Fruit fly (Drosophila melanogaster) whole organism, embryonic: ENCODE results near the gene twf.
A peak's percentile ranks its signal among the peaks of the same experiment; 100 is the strongest.

Source experiments
- Antp ChIP-seq: fragments of 200-800 bp; sonication (Bioruptor generic); optimal IDR thresholded peaks from 3 replicates; lab custom pipeline; 2016; ENCODE audit warnings: missing biosample characterization, missing genetic modification characterization
- Awh ChIP-seq: fragments of 200-800 bp; sonication (Bioruptor generic); IDR thresholded peaks from 2 replicates; pipeline ENCODE4, ENCODE4 v1.3.6; 2022; ENCODE audit warnings: missing biosample characterization, missing genetic modification characterization
- CG10543 ChIP-seq: fragments of 200-800 bp; sonication (Bioruptor generic); optimal IDR thresholded peaks from 3 replicates; lab custom pipeline; 2017; ENCODE audit warnings: missing biosample characterization, mild to moderate bottlenecking, missing genetic modification characterization, moderate library complexity
- CG11456 ChIP-seq: fragments of 200-800 bp; sonication (Bioruptor generic); IDR thresholded peaks from 3 replicates; pipeline ENCODE4 v1.3.6; 2022; ENCODE audit warnings: missing biosample characterization, missing genetic modification characterization
- CG11560 ChIP-seq: fragments of 200-800 bp; sonication (Bioruptor generic); IDR thresholded peaks from 3 replicates; pipeline ENCODE4 v1.3.6; 2022; ENCODE audit warnings: missing biosample characterization, missing genetic modification characterization
- CG12942 ChIP-seq: fragments of 200-800 bp; sonication (Bioruptor generic); optimal IDR thresholded peaks from 3 replicates; lab custom pipeline; 2016; ENCODE audit warnings: missing biosample characterization, missing genetic modification characterization
- CG13287 ChIP-seq: fragments of 200-800 bp; sonication (Bioruptor generic); IDR thresholded peaks from 2 replicates; pipeline ENCODE4 v1.3.6; 2022; ENCODE audit warnings: missing biosample characterization, missing genetic modification characterization; ENCODE audit not compliant: partially characterized antibody
- CG13624 ChIP-seq: fragments of 200-800 bp; sonication (Bioruptor generic); optimal IDR thresholded peaks from 2 replicates; lab custom pipeline; 2016; ENCODE audit warnings: missing biosample characterization, missing genetic modification characterization
- CG14014 ChIP-seq: fragments of 200-800 bp; sonication (Bioruptor generic); IDR thresholded peaks from 2 replicates; pipeline ENCODE4 v1.3.6; 2022; ENCODE audit warnings: missing biosample characterization, missing genetic modification characterization
- CG14965 ChIP-seq: fragments of 200-800 bp; sonication (Bioruptor generic); optimal IDR thresholded peaks from 2 replicates; lab custom pipeline; 2016; ENCODE audit warnings: missing biosample characterization, missing genetic modification characterization, borderline replicate concordance
- CG2889 ChIP-seq: fragments of 200-800 bp; sonication (Bioruptor generic); IDR thresholded peaks from 3 replicates; pipeline ENCODE4 v1.3.6; 2022; ENCODE audit warnings: missing biosample characterization, missing genetic modification characterization
- CG31388 ChIP-seq: fragments of 200-800 bp; sonication (Bioruptor generic); optimal IDR thresholded peaks from 2 replicates; lab custom pipeline; 2016; ENCODE audit warnings: missing biosample characterization, missing genetic modification characterization
- CG3163 ChIP-seq: fragments of 200-800 bp; sonication (Bioruptor generic); optimal IDR thresholded peaks from 3 replicates; lab custom pipeline; 2016; ENCODE audit warnings: missing biosample characterization, missing genetic modification characterization
- CG3995 ChIP-seq: fragments of 200-800 bp; sonication (Bioruptor generic); optimal IDR thresholded peaks from 3 replicates; lab custom pipeline; 2016; ENCODE audit warnings: missing biosample characterization, missing genetic modification characterization
- CG4424 ChIP-seq: fragments of 200-800 bp; sonication (Bioruptor generic); optimal IDR thresholded peaks from 3 replicates; lab custom pipeline; 2016; ENCODE audit warnings: missing biosample characterization, missing genetic modification characterization
- CG4617 ChIP-seq: fragments of 200-800 bp; sonication (Bioruptor generic); optimal IDR thresholded peaks from 3 replicates; lab custom pipeline; 2016; ENCODE audit warnings: missing biosample characterization, missing genetic modification characterization, borderline replicate concordance
- CG6254 ChIP-seq: fragments of 200-800 bp; sonication (Bioruptor generic); optimal IDR thresholded peaks from 3 replicates; lab custom pipeline; 2017; ENCODE audit warnings: mild to moderate bottlenecking, missing biosample characterization, missing genetic modification reagents, missing genetic modification characterization
- CG6654 ChIP-seq: fragments of 200-800 bp; sonication (Bioruptor generic); optimal IDR thresholded peaks from 2 replicates; lab custom pipeline; 2017; ENCODE audit warnings: missing biosample characterization, mild to moderate bottlenecking, missing genetic modification characterization
- CG7786 ChIP-seq: fragments of 200-800 bp; sonication (Bioruptor generic); optimal IDR thresholded peaks from 2 replicates; lab custom pipeline; 2016; ENCODE audit warnings: missing biosample characterization, missing genetic modification characterization
- CG7963 ChIP-seq: fragments of 200-800 bp; sonication (Bioruptor generic); IDR thresholded peaks from 3 replicates; pipeline ENCODE4 v1.3.6; 2022; ENCODE audit warnings: missing biosample characterization, missing genetic modification characterization; ENCODE audit not compliant: partially characterized antibody
- CG9609 ChIP-seq: fragments of 200-800 bp; sonication (Bioruptor generic); optimal IDR thresholded peaks from 3 replicates; lab custom pipeline; 2016; ENCODE audit warnings: missing biosample characterization, missing genetic modification characterization
- CG9876 ChIP-seq: fragments of 200-800 bp; sonication (Bioruptor generic); optimal IDR thresholded peaks from 2 replicates; lab custom pipeline; 2016; ENCODE audit warnings: missing biosample characterization, missing genetic modification characterization
- Dref ChIP-seq: fragments of 200-800 bp; sonication (Bioruptor generic); IDR thresholded peaks from 2 replicates; pipeline ENCODE4 v1.3.6; 2022; ENCODE audit warnings: missing biosample characterization, missing genetic modification characterization
- Hmr ChIP-seq: fragments of 200-800 bp; sonication (Bioruptor generic); optimal IDR thresholded peaks from 3 replicates; lab custom pipeline; 2017; ENCODE audit warnings: mild to moderate bottlenecking, missing biosample characterization, missing genetic modification reagents, missing genetic modification characterization
- Hr3 ChIP-seq: fragments of 200-800 bp; sonication (Bioruptor generic); optimal IDR thresholded peaks from 3 replicates; lab custom pipeline; 2016; ENCODE audit warnings: missing biosample characterization, missing genetic modification characterization
- Hr51 ChIP-seq, 2 experiments: fragments of 200-800 bp; sonication (Bioruptor generic); optimal IDR thresholded peaks; 2 replicates in 1 of 2; 3 replicates in 1 of 2; lab custom pipeline; 2016 to 2018; ENCODE audit warnings: missing biosample characterization in 2 of 2, missing genetic modification characterization in 2 of 2, mild to moderate bottlenecking in 1 of 2, moderate library complexity in 1 of 2
- Max ChIP-seq: fragments of 200-800 bp; sonication (Bioruptor generic); optimal IDR thresholded peaks from 2 replicates; lab custom pipeline; 2016; ENCODE audit warnings: missing biosample characterization, mild to moderate bottlenecking, missing genetic modification characterization
- NC2α ChIP-seq: fragments of 200-800 bp; sonication (Bioruptor generic); optimal IDR thresholded peaks from 2 replicates; lab custom pipeline; 2016; ENCODE audit warnings: missing biosample characterization, missing genetic modification characterization
- Neu2 ChIP-seq: fragments of 200-800 bp; sonication (Bioruptor generic); optimal IDR thresholded peaks from 3 replicates; lab custom pipeline; 2016; ENCODE audit warnings: missing biosample characterization, missing genetic modification characterization, borderline replicate concordance
- PHDP ChIP-seq: fragments of 200-800 bp; sonication (Bioruptor generic); optimal IDR thresholded peaks from 3 replicates; lab custom pipeline; 2018; ENCODE audit warnings: missing biosample characterization, mild to moderate bottlenecking, missing genetic modification characterization, moderate library complexity
- Xrp1 ChIP-seq: fragments of 200-800 bp; sonication (Bioruptor generic); IDR thresholded peaks from 2 replicates; pipeline ENCODE4 v1.3.6; 2022; ENCODE audit warnings: missing biosample characterization, missing genetic modification characterization
- ab ChIP-seq: fragments of 200-800 bp; sonication (Bioruptor generic); optimal IDR thresholded peaks from 2 replicates; lab custom pipeline; 2016; ENCODE audit warnings: missing biosample characterization, missing genetic modification characterization
- ac ChIP-seq: fragments of 200-800 bp; sonication (Bioruptor generic); optimal IDR thresholded peaks from 3 replicates; lab custom pipeline; 2017; ENCODE audit warnings: missing biosample characterization, mild to moderate bottlenecking, missing genetic modification characterization
- ato ChIP-seq: fragments of 200-800 bp; sonication (Bioruptor generic); IDR thresholded peaks from 2 replicates; pipeline ENCODE4 v1.3.6; 2022; ENCODE audit warnings: missing biosample characterization, missing genetic modification characterization; ENCODE audit not compliant: partially characterized antibody
- cad ChIP-seq: fragments of >200 bp; optimal IDR thresholded peaks from 2 replicates; lab custom pipeline; 2017; ENCODE audit warnings: missing biosample characterization, missing genetic modification characterization
- chinmo ChIP-seq: fragments of 200-800 bp; sonication (Bioruptor generic); IDR thresholded peaks from 4 replicates; pipeline ENCODE4 v1.3.6; 2022; ENCODE audit warnings: missing biosample characterization, missing genetic modification characterization; ENCODE audit not compliant: partially characterized antibody
- dysf ChIP-seq: fragments of 200-800 bp; sonication (Bioruptor generic); IDR thresholded peaks from 3 replicates; pipeline ENCODE4 v1.3.6; 2022; ENCODE audit warnings: missing biosample characterization, missing genetic modification characterization
- eve ChIP-seq, 2 experiments: fragments of >200 bp; optimal IDR thresholded peaks; 2 replicates each; lab custom pipeline; 2017; ENCODE audit warnings: missing biosample characterization in 2 of 2, missing genetic modification characterization in 2 of 2
- fd102C ChIP-seq: fragments of 200-800 bp; sonication (Bioruptor generic); optimal IDR thresholded peaks from 2 replicates; lab custom pipeline; 2018; ENCODE audit warnings: missing biosample characterization, mild to moderate bottlenecking, missing genetic modification characterization, moderate library complexity
- hth ChIP-seq: fragments of >200 bp; optimal IDR thresholded peaks from 2 replicates; lab custom pipeline; 2017; ENCODE audit warnings: inconsistent platforms
- mam ChIP-seq: fragments of 200-800 bp; sonication (Bioruptor generic); optimal IDR thresholded peaks from 3 replicates; lab custom pipeline; 2016; ENCODE audit warnings: missing biosample characterization, missing genetic modification characterization
- nmo ChIP-seq: fragments of 200-800 bp; sonication (Bioruptor generic); optimal IDR thresholded peaks from 2 replicates; lab custom pipeline; 2018; ENCODE audit warnings: missing biosample characterization, mild to moderate bottlenecking, missing genetic modification characterization, moderate library complexity
- pb ChIP-seq: fragments of 200-800 bp; sonication (Bioruptor generic); optimal IDR thresholded peaks from 3 replicates; lab custom pipeline; 2016; ENCODE audit warnings: missing biosample characterization, missing genetic modification characterization
- pzg ChIP-seq: fragments of 200-800 bp; sonication (Bioruptor generic); optimal IDR thresholded peaks from 3 replicates; lab custom pipeline; 2018; ENCODE audit warnings: missing biosample characterization, mild to moderate bottlenecking, missing genetic modification characterization, moderate library complexity
- sna ChIP-seq: fragments of 200-800 bp; sonication (Bioruptor generic); IDR thresholded peaks from 2 replicates; pipeline ENCODE4 v1.3.6; 2022; ENCODE audit warnings: missing biosample characterization, missing genetic modification characterization; ENCODE audit not compliant: partially characterized antibody
- so ChIP-seq: fragments of 200-800 bp; sonication (Bioruptor generic); IDR thresholded peaks from 3 replicates; pipeline ENCODE4 v1.3.6; 2022; ENCODE audit warnings: missing biosample characterization, missing genetic modification characterization
- ssp ChIP-seq: fragments of 200-800 bp; sonication (Bioruptor generic); IDR thresholded peaks from 2 replicates; pipeline ENCODE4 v1.3.6; 2022; ENCODE audit warnings: missing biosample characterization, missing genetic modification characterization
- stwl ChIP-seq: fragments of 200-800 bp; sonication (Bioruptor generic); optimal IDR thresholded peaks from 3 replicates; lab custom pipeline; 2018; ENCODE audit warnings: missing biosample characterization, mild to moderate bottlenecking, missing genetic modification characterization, moderate library complexity
- sug ChIP-seq: fragments of 200-800 bp; optimal IDR thresholded peaks from 2 replicates; lab custom pipeline; 2019; ENCODE audit warnings: missing biosample characterization, mild to moderate bottlenecking, missing genetic modification characterization, moderate library complexity
- unc-4 ChIP-seq: fragments of 200-800 bp; sonication (Bioruptor generic); IDR thresholded peaks from 2 replicates; pipeline ENCODE4 v1.3.6; 2022; ENCODE audit warnings: missing biosample characterization, missing genetic modification characterization; ENCODE audit not compliant: partially characterized antibody
- zen ChIP-seq: fragments of 200-800 bp; sonication (Bioruptor generic); optimal IDR thresholded peaks from 3 replicates; lab custom pipeline; 2018; ENCODE audit warnings: missing biosample characterization, mild to moderate bottlenecking, missing genetic modification characterization, moderate library complexity

twf gene

dm6 chr3R:14077026-14077425 lies 45.4 kb upstream of the twf start (continued):
- TF ChIP-seq CG11456 (GFP tag; lab: Robert Waterston, UW) (peak; percentile 56; the same call in 1 of the 3 replicates), Hr3 (GFP tag; lab: Kevin White, UChicago) (peak; percentile 33), CG6254 (GFP tag; lab: Kevin White, UChicago) (peak; percentile 29), PHDP (peak; percentile 10), CG7786 (GFP tag; lab: Kevin White, UChicago) (no peak), CG13287 (GFP tag; lab: Robert Waterston, UW) (no peak), CG14965 (GFP tag; lab: Kevin White, UChicago) (no peak), CG6654 (no peak), CG3995 (GFP tag; lab: Kevin White, UChicago) (no peak), NC2α (GFP tag; lab: Kevin White, UChicago) (no peak), CG10543 (GFP tag; lab: Kevin White, UChicago) (no peak), CG9609 (no peak), ab (GFP tag; lab: Kevin White, UChicago) (no peak), pzg (GFP tag; lab: Kevin White, UChicago) (no peak), Antp (GFP tag; lab: Kevin White, UChicago) (no peak), cad (GFP tag; lab: Kevin White, UChicago) (no peak), sna (GFP tag; lab: Robert Waterston, UW) (no peak), CG3163 (GFP tag; lab: Kevin White, UChicago) (no peak), Hr51 (GFP tag; optimal IDR thresholded peaks at IDR 0.05; lab: Kevin White, UChicago) (peak in 1 of 2 experiments; percentile 55), Awh (peak; percentile 44; the same call in 1 of the 2 replicates), ac (GFP tag; lab: Kevin White, UChicago) (no peak), zen (tag; lab: Kevin White, UChicago) (peak; percentile 24), hth (lab: Kevin White, UChicago) (no peak), CG4424 (GFP tag; lab: Kevin White, UChicago) (peak; percentile 59), ssp (GFP tag; lab: Robert Waterston, UW) (no peak), so (GFP tag; lab: Robert Waterston, UW) (peak; percentile 52; the same call in 1 of the 3 replicates), Xrp1 (peak; percentile 32; the same call in 1 of the 2 replicates), Dref (no peak), CG11560 (tag; lab: Robert Waterston, UW) (no peak), CG13624 (GFP tag; lab: Kevin White, UChicago) (no peak), CG2889 (0 out of 3 replicates have a peak, but pooled peaks have one; percentile 13), nmo (GFP tag; lab: Kevin White, UChicago) (peak; percentile 23), CG12942 (peak; percentile 2), stwl (tag; lab: Kevin White, UChicago) (no peak), fd102C (GFP tag; lab: Kevin White, UChicago) (no peak), mam (GFP tag; lab: Kevin White, UChicago) (peak; percentile 3), CG7963 (no peak), CG31388 (no peak), unc-4 (no peak), Max (GFP tag; lab: Kevin White, UChicago) (no peak), pb (GFP tag; lab: Kevin White, UChicago) (no peak), Neu2 (GFP tag; lab: Kevin White, UChicago) (no peak), CG4617 (GFP tag; lab: Kevin White, UChicago) (no peak), CG14014 (GFP tag; lab: Robert Waterston, UW) (peak; percentile 55; the same call in 1 of the 2 replicates), sug (tag; lab: Kevin White, UChicago) (no peak), chinmo (GFP tag; lab: Robert Waterston, UW) (no peak), Hmr (GFP tag; lab: Kevin White, UChicago) (no peak), ato (GFP tag; lab: Robert Waterston, UW) (no peak), dysf (GFP tag; lab: Robert Waterston, UW) (peak; percentile 67), CG9876 (no peak), eve (GFP tag; optimal IDR thresholded peaks at IDR 0.05; lab: Kevin White, UChicago) (peak in 1 of 2 experiments; percentile 30)
